Worm (Caenorhabditis elegans) whole organism, mixed stage, embryonic: ENCODE data around the gene W06D11.1.

Experiments used
- M03D4.4 ChIP-seq: sonication (generic microtip); optimal IDR thresholded peaks from 2 replicates; lab custom pipeline; 2017; ENCODE audit warnings: mild to moderate bottlenecking, missing genetic modification characterization, missing compliant biosample characterization
- bed-3 ChIP-seq: fragments of 200-800 bp; sonication (Bioruptor generic); optimal IDR thresholded peaks from 3 replicates; lab custom pipeline; 2018; ENCODE audit warnings: mild to moderate bottlenecking, missing genetic modification characterization, moderate library complexity, missing compliant biosample characterization
- blmp-1 ChIP-seq: fragments of 150-350 bp; optimal IDR thresholded peaks from 2 replicates; lab custom pipeline; 2014; ENCODE audit warnings: missing biosample characterization, missing genetic modification characterization
- ceh-43 ChIP-seq: fragments of 200-800 bp; sonication (Bioruptor generic); optimal IDR thresholded peaks from 2 replicates; lab custom pipeline; 2018; ENCODE audit warnings: mild to moderate bottlenecking, missing genetic modification characterization, moderate library complexity, missing compliant biosample characterization
- ceh-83 ChIP-seq: fragments of 200-800 bp; sonication (Bioruptor generic); optimal IDR thresholded peaks from 2 replicates; lab custom pipeline; 2018; ENCODE audit warnings: mild to moderate bottlenecking, missing genetic modification characterization, missing compliant biosample characterization
- ces-1 ChIP-seq: fragments of 150-350 bp; optimal IDR thresholded peaks from 2 replicates; lab custom pipeline; 2014; ENCODE audit warnings: missing biosample characterization, missing genetic modification reagents, missing genetic modification characterization
- cnd-1 ChIP-seq: fragments of 200-800 bp; sonication (Bioruptor generic); optimal IDR thresholded peaks from 2 replicates; lab custom pipeline; 2018; ENCODE audit warnings: mild to moderate bottlenecking, missing genetic modification characterization, missing compliant biosample characterization
- drap-1 ChIP-seq: fragments of 200-800 bp; sonication (Bioruptor generic); optimal IDR thresholded peaks from 3 replicates; lab custom pipeline; 2018; ENCODE audit warnings: mild to moderate bottlenecking, missing genetic modification characterization, missing compliant biosample characterization
- elt-1 ChIP-seq: sonication (generic microtip); optimal IDR thresholded peaks from 2 replicates; lab custom pipeline; 2017; ENCODE audit warnings: missing genetic modification characterization, mild to moderate bottlenecking, missing compliant biosample characterization, antibody characterized with exemption, moderate library complexity, borderline replicate concordance; ENCODE audit not compliant: insufficient read depth
- elt-3 ChIP-seq: fragments of 150-350 bp; optimal IDR thresholded peaks from 2 replicates; lab custom pipeline; 2014; ENCODE audit warnings: missing biosample characterization, missing genetic modification characterization
- ham-2 ChIP-seq: fragments of 200-800 bp; sonication (Bioruptor generic); optimal IDR thresholded peaks from 2 replicates; lab custom pipeline; 2018; ENCODE audit warnings: mild to moderate bottlenecking, missing genetic modification characterization, missing compliant biosample characterization
- hlh-1 ChIP-seq: fragments of 150-350 bp; optimal IDR thresholded peaks from 2 replicates; lab custom pipeline; 2014; ENCODE audit warnings: missing biosample characterization, missing genetic modification reagents, missing genetic modification characterization
- lin-13 ChIP-seq: fragments of 150-350 bp; optimal IDR thresholded peaks from 2 replicates; lab custom pipeline; 2014; ENCODE audit warnings: missing biosample characterization, missing genetic modification characterization
- lin-32 ChIP-seq: fragments of 200-800 bp; sonication (Bioruptor generic); optimal IDR thresholded peaks from 2 replicates; lab custom pipeline; 2018; ENCODE audit warnings: mild to moderate bottlenecking, missing genetic modification characterization, missing compliant biosample characterization
- mep-1 ChIP-seq: fragments of 150-350 bp; optimal IDR thresholded peaks from 2 replicates; lab custom pipeline; 2017; ENCODE audit warnings: missing biosample characterization, missing genetic modification reagents, missing genetic modification characterization, inconsistent platforms
- mls-2 ChIP-seq: sonication (generic microtip); optimal IDR thresholded peaks from 2 replicates; lab custom pipeline; 2016; ENCODE audit warnings: mild to moderate bottlenecking, missing genetic modification characterization, moderate library complexity, missing compliant biosample characterization
- nhr-12 ChIP-seq: fragments of 150-350 bp; optimal IDR thresholded peaks from 2 replicates; lab custom pipeline; 2014; ENCODE audit warnings: missing biosample characterization, missing genetic modification characterization
- nhr-2 ChIP-seq: fragments of 150-350 bp; optimal IDR thresholded peaks from 2 replicates; lab custom pipeline; 2014; ENCODE audit warnings: missing biosample characterization, missing genetic modification characterization
- nhr-237 ChIP-seq: fragments of 150-350 bp; optimal IDR thresholded peaks from 2 replicates; lab custom pipeline; 2014; ENCODE audit warnings: missing biosample characterization, missing genetic modification characterization
- nhr-28 ChIP-seq: fragments of 150-350 bp; optimal IDR thresholded peaks from 2 replicates; lab custom pipeline; 2014; ENCODE audit warnings: missing biosample characterization, missing genetic modification characterization
- nhr-76 ChIP-seq: sonication (generic microtip); optimal IDR thresholded peaks from 2 replicates; lab custom pipeline; 2017; ENCODE audit warnings: missing biosample characterization, missing genetic modification characterization
- pha-4 ChIP-seq: fragments of 150-350 bp; optimal IDR thresholded peaks from 2 replicates; lab custom pipeline; 2018; ENCODE audit warnings: missing biosample characterization, missing genetic modification reagents, missing genetic modification characterization
- sem-2 ChIP-seq: fragments of 200-800 bp; sonication (Bioruptor generic); optimal IDR thresholded peaks from 2 replicates; lab custom pipeline; 2018; ENCODE audit warnings: mild to moderate bottlenecking, missing genetic modification characterization, missing compliant biosample characterization
- snpc-4 ChIP-seq: fragments of 150-350 bp; optimal IDR thresholded peaks from 2 replicates; lab custom pipeline; 2014; ENCODE audit warnings: missing biosample characterization, missing genetic modification characterization
- sptf-1 ChIP-seq: sonication (generic microtip); optimal IDR thresholded peaks from 2 replicates; lab custom pipeline; 2017; ENCODE audit warnings: mild to moderate bottlenecking, missing genetic modification characterization, moderate library complexity, missing compliant biosample characterization
- tbx-8 ChIP-seq: fragments of 200-800 bp; sonication (Bioruptor generic); optimal IDR thresholded peaks from 2 replicates; lab custom pipeline; 2018; ENCODE audit warnings: mild to moderate bottlenecking, missing genetic modification characterization, moderate library complexity, missing compliant biosample characterization
- unc-120 ChIP-seq: sonication (generic microtip); optimal IDR thresholded peaks from 2 replicates; lab custom pipeline; 2017; ENCODE audit warnings: missing genetic modification characterization, missing compliant biosample characterization; ENCODE audit not compliant: poor library complexity, severe bottlenecking
- unc-39 ChIP-seq: fragments of 150-350 bp; optimal IDR thresholded peaks from 2 replicates; lab custom pipeline; 2014; ENCODE audit warnings: missing biosample characterization, missing genetic modification characterization
- zip-8 ChIP-seq: fragments of 150-350 bp; optimal IDR thresholded peaks from 2 replicates; lab custom pipeline; 2014; ENCODE audit warnings: missing biosample characterization, missing genetic modification characterization
- ztf-11 ChIP-seq: fragments of 150-350 bp; optimal IDR thresholded peaks from 2 replicates; lab custom pipeline; 2014; ENCODE audit warnings: missing biosample characterization, missing genetic modification characterization

W06D11.1 gene

DNA sequence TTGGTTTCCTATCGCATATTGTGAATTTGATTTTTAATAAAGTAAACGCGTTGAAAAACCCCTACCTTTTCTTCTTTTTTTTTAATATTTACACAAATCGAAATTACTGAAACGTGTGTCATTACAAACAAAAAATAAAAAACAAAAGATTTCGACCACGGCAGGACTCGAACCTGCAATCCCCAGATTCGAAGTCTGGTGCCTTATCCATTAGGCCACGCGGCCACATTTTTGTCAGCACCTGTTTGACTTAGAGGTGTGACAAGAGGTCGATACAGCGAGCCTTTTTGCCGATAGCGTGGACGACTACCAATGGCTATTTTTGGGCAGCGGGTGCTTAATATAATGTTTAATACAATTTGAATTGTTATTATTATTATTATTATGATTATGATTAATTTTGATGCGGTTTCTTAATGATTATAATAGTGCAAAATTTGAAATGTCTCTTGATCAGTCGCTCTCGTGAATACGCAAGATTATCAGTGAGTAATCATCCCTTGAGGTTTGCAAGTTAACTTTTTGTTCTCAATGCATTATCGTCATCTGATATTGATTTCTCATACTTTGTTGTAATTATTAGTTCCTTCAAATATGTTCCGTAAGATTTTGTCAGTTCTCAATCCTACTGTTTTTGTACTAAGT, 43.6 kb downstream of the W06D11.1 start, which contains the start of gene srd-44:
srd-44 (plus strand) TSS at position 595 of the 645 bp plus-strand sequence.
- TF ChIP-seq cnd-1 (tag; lab: Kevin White, UChicago) (peak; percentile 26), snpc-4 (tag; lab: Kevin White, UChicago) (no peak), ceh-83 (GFP tag; lab: Kevin White, UChicago) (peak; percentile 72), M03D4.4 (tag; lab: Kevin White, UChicago) (peak; percentile 49), sem-2 (peak; percentile 58)
- TF ChIP-seq, all 35 proteins: peak for 4

DNA sequence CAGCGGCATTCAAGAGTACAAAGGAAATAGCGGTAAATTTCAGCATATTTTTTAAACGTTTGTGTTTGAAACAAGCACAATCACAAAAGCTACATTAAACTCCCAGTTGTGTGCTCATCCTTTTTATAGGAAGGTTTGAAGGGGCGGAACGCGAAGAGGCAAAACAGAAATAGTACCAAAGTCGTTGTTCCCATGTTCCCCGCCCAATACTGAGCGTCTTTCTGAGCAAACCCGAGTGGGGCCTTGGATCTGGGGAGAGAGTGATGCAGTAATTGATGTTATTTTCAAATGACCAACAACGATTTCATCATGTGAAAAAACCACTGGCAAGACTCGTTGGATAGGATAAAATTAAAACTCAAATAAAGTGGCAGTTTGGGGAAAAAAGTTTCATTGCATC, 47.0 kb downstream of the W06D11.1 start, which contains the start of gene zig-2:
zig-2 (minus strand) TSS at position 101 of the 400 bp plus-strand sequence.
- TF ChIP-seq nhr-28 (no peak), ceh-43 (no peak), snpc-4 (tag; lab: Kevin White, UChicago) (no peak), elt-1 (tag; lab: Kevin White, UChicago) (no peak), pha-4 (no peak), nhr-12 (tag; lab: Kevin White, UChicago) (no peak), nhr-237 (tag; lab: Kevin White, UChicago) (no peak), hlh-1 (tag; lab: Kevin White, UChicago) (no peak), mls-2 (tag; lab: Kevin White, UChicago) (no peak), ztf-11 (no peak), unc-120 (no peak), mep-1 (tag; lab: Kevin White, UChicago) (no peak), blmp-1 (no peak), sem-2 (no peak), zip-8 (tag; lab: Kevin White, UChicago) (no peak), lin-13 (tag; lab: Kevin White, UChicago) (no peak), tbx-8 (GFP tag; lab: Kevin White, UChicago) (no peak), sptf-1 (no peak), unc-39 (no peak)

DNA sequence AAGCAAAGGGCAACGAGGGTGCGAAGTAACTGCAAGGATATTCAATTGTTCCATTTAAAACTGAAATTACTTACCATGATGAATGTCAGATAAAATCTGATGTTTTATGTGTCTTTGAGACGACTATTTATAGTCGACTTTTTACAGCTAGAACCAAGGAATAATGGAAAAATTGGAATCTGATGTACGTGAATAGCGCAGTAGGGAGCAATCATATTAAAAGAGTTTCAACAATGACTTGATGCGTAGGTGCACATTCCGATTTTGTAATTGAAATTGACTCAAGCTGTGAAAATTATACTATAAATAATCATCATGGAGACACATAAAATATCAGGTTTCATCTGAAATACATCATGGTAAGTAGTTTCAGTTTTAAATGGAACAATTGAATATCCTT, 48.9 kb downstream of the W06D11.1 start, which contains the start of the genes nspc-9 and nspc-10:
nspc-9 (minus strand) TSS at position 101 of the 400 bp plus-strand sequence.
nspc-10 (plus strand) TSS at position 331 of the 400 bp plus-strand sequence.
- TF ChIP-seq snpc-4 (tag; lab: Kevin White, UChicago): no peak
- TF ChIP-seq drap-1 (GFP tag; lab: Kevin White, UChicago): no peak
- TF ChIP-seq nhr-2 (tag; lab: Kevin White, UChicago): no peak
- TF ChIP-seq ztf-11: no peak
- no peak for TF ChIP-seq lin-32 (GFP tag; lab: Kevin White, UChicago)
- TF ChIP-seq bed-3 (GFP tag; lab: Kevin White, UChicago): no peak
- TF ChIP-seq hlh-1 (tag; lab: Kevin White, UChicago): no peak
- no peak for TF ChIP-seq blmp-1
- no peak for TF ChIP-seq ham-2 (GFP tag; lab: Kevin White, UChicago)
- no peak for TF ChIP-seq nhr-12 (tag; lab: Kevin White, UChicago)
- TF ChIP-seq elt-3 (tag; lab: Kevin White, UChicago): no peak
- no peak for TF ChIP-seq unc-39
- TF ChIP-seq nhr-237 (tag; lab: Kevin White, UChicago): no peak
- no peak for TF ChIP-seq ces-1 (GFP tag; lab: Kevin White, UChicago)
- no peak for TF ChIP-seq ceh-83 (GFP tag; lab: Kevin White, UChicago)
- no peak for TF ChIP-seq nhr-76
